Worm (Caenorhabditis elegans): Measurements from ENCODE around the gene D1025.10.
A peak's percentile ranks its signal among the peaks of the same experiment; 100 is the strongest.
"Not testable (repeated sequence)": the region's sequence is repeated elsewhere in the genome, so short reads cannot be mapped to it uniquely, and the experiment has no call there.

The D1025.10 gene

ce11 chrX:14525081-14525324 lies 8.3 kb downstream of the D1025.10 start, which contains the start of gene nspc-17:
nspc-17 (minus strand) TSS chrX:14525181.
- TF ChIP-seq F13H6.1, fax-1, ztf-16 (tag; optimal IDR thresholded peaks at IDR 0.05): not testable (repeated sequence)

- peak; percentile 98 for TF ChIP-seq nfya-1 (tag; optimal IDR thresholded peaks at IDR 0.05)
- TF ChIP-seq madf-2 (tag; optimal IDR thresholded peaks at IDR 0.05) = peak; percentile 67
- TF ChIP-seq ceh-30 (tag; optimal IDR thresholded peaks at IDR 0.05) = peak; percentile 92
- no peak for TF ChIP-seq Y22D7AL.16 (tag; optimal IDR thresholded peaks at IDR 0.05)
- peak; percentile 86 for TF ChIP-seq pros-1 (tag; optimal IDR thresholded peaks at IDR 0.05)
- peak; percentile 98 for TF ChIP-seq nhr-11 (tag; optimal IDR thresholded peaks at IDR 0.05)
- no peak for TF ChIP-seq dmd-4 (tag; optimal IDR thresholded peaks at IDR 0.05; ENCODE audit: borderline replicate concordance)
- peak; percentile 84 for TF ChIP-seq pqm-1 (tag; optimal IDR thresholded peaks at IDR 0.05)
- TF ChIP-seq pag-3 (tag; optimal IDR thresholded peaks at IDR 0.05; ENCODE audit: borderline replicate concordance) = no peak
- TF ChIP-seq ceh-19 (GFP tag; optimal IDR thresholded peaks at IDR 0.05) = peak; percentile 40
- peak; percentile 96 for TF ChIP-seq dve-1 (tag; optimal IDR thresholded peaks at IDR 0.05)
- no peak for TF ChIP-seq pha-4 (tag; optimal IDR thresholded peaks at IDR 0.05)
- peak; percentile 4 for TF ChIP-seq lim-6 (tag; optimal IDR thresholded peaks at IDR 0.05)
- peak; percentile 95 for TF ChIP-seq ref-2 (tag; optimal IDR thresholded peaks at IDR 0.05)
- TF ChIP-seq C08G9.2 (tag; optimal IDR thresholded peaks at IDR 0.05) = peak; percentile 68
- no peak for TF ChIP-seq ceh-9 (tag; optimal IDR thresholded peaks at IDR 0.05)
- TF ChIP-seq nhr-232 (tag; optimal IDR thresholded peaks at IDR 0.05) = no peak
- TF ChIP-seq ztf-16 (tag; optimal IDR thresholded peaks at IDR 0.05) = peak; percentile 79
- peak; percentile 25 for TF ChIP-seq lin-11 (tag; optimal IDR thresholded peaks at IDR 0.05)
- TF ChIP-seq ceh-6 (GFP tag; optimal IDR thresholded peaks at IDR 0.05) = peak; percentile 61
- TF ChIP-seq mec-3 (tag; optimal IDR thresholded peaks at IDR 0.05; ENCODE audit: borderline replicate concordance) = no peak
- no peak for TF ChIP-seq npax-4 (tag; optimal IDR thresholded peaks at IDR 0.05)
- TF ChIP-seq hlh-15 (tag; optimal IDR thresholded peaks at IDR 0.05) = peak; percentile 13
- TF ChIP-seq sox-4 (tag; optimal IDR thresholded peaks at IDR 0.05) = peak; percentile 47
- TF ChIP-seq syd-9 (tag; optimal IDR thresholded peaks at IDR 0.05) = peak; percentile 79
- no peak for TF ChIP-seq K02D7.2 (tag; optimal IDR thresholded peaks at IDR 0.05)
- peak; percentile 96 for TF ChIP-seq unc-86 (tag; optimal IDR thresholded peaks at IDR 0.05)
- peak; percentile 90 for TF ChIP-seq rnt-1 (tag; optimal IDR thresholded peaks at IDR 0.05)
- no peak for TF ChIP-seq hlh-6 (tag; optimal IDR thresholded peaks at IDR 0.05)
- TF ChIP-seq hlh-30 (tag; optimal IDR thresholded peaks at IDR 0.05; ENCODE audit: insufficient read depth) = peak; percentile 87
- TF ChIP-seq ets-4 (tag; optimal IDR thresholded peaks at IDR 0.05) = peak; percentile 75
- no peak for TF ChIP-seq che-1 (tag; optimal IDR thresholded peaks at IDR 0.05)
- TF ChIP-seq ceh-18 (tag; optimal IDR thresholded peaks at IDR 0.05) = peak; percentile 98
- TF ChIP-seq ceh-2 (tag; optimal IDR thresholded peaks at IDR 0.05) = peak; percentile 72
- TF ChIP-seq ceh-34 (tag; optimal IDR thresholded peaks at IDR 0.05) = peak; percentile 92
- TF ChIP-seq ttx-3 (tag; optimal IDR thresholded peaks at IDR 0.05) = peak; percentile 75
- peak; percentile 42 for TF ChIP-seq T23F11.4 (GFP tag; optimal IDR thresholded peaks at IDR 0.05)
- peak; percentile 79 for TF ChIP-seq sox-2 (GFP tag; IDR thresholded peaks at IDR 0.05)
- no peak for TF ChIP-seq hlh-13 (GFP tag; optimal IDR thresholded peaks at IDR 0.05)
- TF ChIP-seq ahr-1 (tag; optimal IDR thresholded peaks at IDR 0.05) = peak; percentile 62
- peak; percentile 62 for TF ChIP-seq eyg-1 (tag; optimal IDR thresholded peaks at IDR 0.05)
- TF ChIP-seq ama-1 (optimal IDR thresholded peaks at IDR 0.05) = no peak
- peak; percentile 39 for TF ChIP-seq fkh-6 (tag; optimal IDR thresholded peaks at IDR 0.05)
- TF ChIP-seq unc-3 (GFP tag; conservative IDR thresholded peaks at IDR 0.05) = 0 out of 2 replicates have a peak, but pooled peaks have one; percentile 53
- peak; percentile 64 for TF ChIP-seq unc-3 (tag; optimal IDR thresholded peaks at IDR 0.05)
- TF ChIP-seq unc-55 (GFP tag; optimal IDR thresholded peaks at IDR 0.05) = peak; percentile 94
- TF ChIP-seq F13H6.1 (tag; optimal IDR thresholded peaks at IDR 0.05) = peak; percentile 64
- no peak for TF ChIP-seq fax-1 (tag; optimal IDR thresholded peaks at IDR 0.05)
- TF ChIP-seq ceh-31 (tag; optimal IDR thresholded peaks at IDR 0.05) = peak; percentile 96
Observed at ce11 chrX:14525325-14526305, 9.0 kb downstream of the D1025.10 start.

Data from whole organism, late embryonic.